Worm (Caenorhabditis elegans) whole organism, young adult: ENCODE measurements around the gene nhr-172.

Experiments used
- C06A6.2 ChIP-seq: fragments of 200-800 bp; sonication (Bioruptor generic); conservative IDR thresholded peaks from 2 replicates; pipeline ENCODE4 v1.3.6; 2022; ENCODE audit warnings: missing genetic modification characterization, missing compliant biosample characterization
- Y67H2A.10 ChIP-seq: fragments of 200-800 bp; sonication (Bioruptor generic); conservative IDR thresholded peaks from 2 replicates; pipeline ENCODE4 v1.3.6; 2022; ENCODE audit warnings: missing genetic modification reagents, missing genetic modification characterization, missing compliant biosample characterization
- cebp-2 ChIP-seq: fragments of 200-800 bp; sonication (Bioruptor generic); IDR thresholded peaks from 2 replicates; pipeline ENCODE4 v1.3.6; 2022; ENCODE audit warnings: missing genetic modification characterization, missing compliant biosample characterization
- chd-7 ChIP-seq: sonication (generic microtip); optimal IDR thresholded peaks from 2 replicates; lab custom pipeline; 2016; ENCODE audit warnings: mild to moderate bottlenecking, missing genetic modification characterization, moderate library complexity, missing compliant biosample characterization
- egl-44 ChIP-seq: fragments of 200-800 bp; sonication (Bioruptor generic); IDR thresholded peaks from 2 replicates; pipeline ENCODE4 v1.3.6; 2022; ENCODE audit warnings: missing genetic modification reagents, missing genetic modification characterization, missing compliant biosample characterization
- madf-8 ChIP-seq: fragments of 200-800 bp; sonication (Bioruptor generic); conservative IDR thresholded peaks from 2 replicates; pipeline ENCODE4 v1.3.6; 2022; ENCODE audit warnings: missing genetic modification reagents, missing genetic modification characterization, missing compliant biosample characterization
- ztf-28 ChIP-seq: fragments of 200-800 bp; sonication (Bioruptor generic); IDR thresholded peaks from 2 replicates; pipeline ENCODE4 v1.3.6; 2022; ENCODE audit warnings: missing genetic modification reagents, missing genetic modification characterization, missing compliant biosample characterization

ce11 chrV:7532947-7533346 lies 24.2 kb downstream of the nhr-172 start, which contains the start of gene C54F6.3:
- TF ChIP-seq C06A6.2 (GFP tag; lab: Robert Waterston, UW) (no peak), ztf-28 (GFP tag; lab: Robert Waterston, UW) (no peak), madf-8 (no peak), cebp-2 (GFP tag; lab: Robert Waterston, UW) (no peak), chd-7 (tag; lab: Kevin White, UChicago) (no peak), Y67H2A.10 (no peak), egl-44 (no peak)
